Worm (Caenorhabditis elegans) whole organism, L1 larva: ENCODE measurements around the gene R13A5.7.

Source experiments
- C16A3.4 ChIP-seq: fragments of 150-350 bp; optimal IDR thresholded peaks from 2 replicates; lab custom pipeline; 2014; ENCODE audit warnings: missing biosample characterization, missing genetic modification characterization
- Y116A8C.19 ChIP-seq: sonication (generic microtip); optimal IDR thresholded peaks from 2 replicates; lab custom pipeline; 2016; ENCODE audit warnings: missing compliant biosample characterization, missing genetic modification characterization, borderline replicate concordance
- aly-2 ChIP-seq: fragments of 150-350 bp; optimal IDR thresholded peaks from 2 replicates; lab custom pipeline; 2014; ENCODE audit warnings: missing biosample characterization, missing genetic modification characterization
- blmp-1 ChIP-seq: fragments of 150-350 bp; optimal IDR thresholded peaks from 2 replicates; lab custom pipeline; 2014; ENCODE audit warnings: missing biosample characterization, missing genetic modification characterization
- ceh-90 ChIP-seq: sonication (generic microtip); optimal IDR thresholded peaks from 2 replicates; lab custom pipeline; 2016; ENCODE audit warnings: missing genetic modification characterization, missing compliant biosample characterization
- dsc-1 ChIP-seq: sonication (generic microtip); optimal IDR thresholded peaks from 2 replicates; lab custom pipeline; 2016; ENCODE audit warnings: mild to moderate bottlenecking, missing genetic modification characterization, missing compliant biosample characterization
- efl-1 ChIP-seq, 4 experiments: fragments of 150-350 bp; optimal IDR thresholded peaks in 3 of 4; peaks in 1 of 4; 1 replicate in 1 of 4; 2 replicates in 3 of 4; lab custom pipeline; 2014; ENCODE audit warnings: missing biosample characterization in 2 of 4, missing genetic modification characterization in 2 of 4, missing genetic modification reagents in 2 of 4
- elt-3 ChIP-seq, 6 experiments: fragments of 150-350 bp in 1 of 6; sonication (generic microtip); optimal IDR thresholded peaks; 2 replicates each; lab custom pipeline; 2017 to 2018; ENCODE audit warnings: missing biosample characterization in 6 of 6, missing genetic modification characterization in 6 of 6, inconsistent platforms in 1 of 6
- fkh-10 ChIP-seq: sonication (generic microtip); optimal IDR thresholded peaks from 2 replicates; lab custom pipeline; 2017; ENCODE audit warnings: missing biosample characterization, missing genetic modification reagents, missing genetic modification characterization
- fkh-8 ChIP-seq: sonication (generic microtip); optimal IDR thresholded peaks from 2 replicates; lab custom pipeline; 2016; ENCODE audit warnings: mild to moderate bottlenecking, missing genetic modification characterization, missing compliant biosample characterization
- fos-1 ChIP-seq: fragments of 150-350 bp; optimal IDR thresholded peaks from 2 replicates; lab custom pipeline; 2014; ENCODE audit warnings: missing biosample characterization, missing genetic modification characterization
- grh-1 ChIP-seq: fragments of 200-800 bp; sonication (Bioruptor generic); IDR thresholded peaks from 2 replicates; pipeline ENCODE4 v1.3.6; 2022; ENCODE audit warnings: missing genetic modification reagents, missing genetic modification characterization, missing compliant biosample characterization
- hlh-4 ChIP-seq: sonication (generic microtip); optimal IDR thresholded peaks from 2 replicates; lab custom pipeline; 2016; ENCODE audit warnings: mild to moderate bottlenecking, missing genetic modification characterization, missing compliant biosample characterization
- hpl-2 ChIP-seq: fragments of 150-350 bp; optimal IDR thresholded peaks from 2 replicates; lab custom pipeline; 2014; ENCODE audit warnings: missing biosample characterization, missing genetic modification reagents, missing genetic modification characterization
- isw-1 ChIP-seq: fragments of 200-800 bp; sonication (Bioruptor generic); IDR thresholded peaks from 2 replicates; pipeline ENCODE4 v1.3.6; 2022; ENCODE audit warnings: missing genetic modification characterization, missing compliant biosample characterization
- lin-13 ChIP-seq: fragments of 150-350 bp; optimal IDR thresholded peaks from 2 replicates; lab custom pipeline; 2014; ENCODE audit warnings: missing biosample characterization, missing genetic modification reagents, missing genetic modification characterization
- lin-14 ChIP-seq: fragments of 200-800 bp; sonication (Bioruptor generic); optimal IDR thresholded peaks from 2 replicates; lab custom pipeline; 2018; ENCODE audit warnings: mild to moderate bottlenecking, missing genetic modification characterization, moderate library complexity, missing compliant biosample characterization
- lin-15B ChIP-seq: fragments of 150-350 bp; sonication (generic microtip); optimal IDR thresholded peaks from 3 replicates; lab custom pipeline; 2014; ENCODE audit warnings: missing biosample characterization, missing genetic modification characterization
- lin-39 ChIP-seq: fragments of 150-350 bp; optimal IDR thresholded peaks from 2 replicates; lab custom pipeline; 2014; ENCODE audit warnings: missing biosample characterization, missing genetic modification reagents, missing genetic modification characterization
- lir-3 ChIP-seq: sonication (generic microtip); optimal IDR thresholded peaks from 2 replicates; lab custom pipeline; 2016; ENCODE audit warnings: mild to moderate bottlenecking, missing genetic modification characterization, moderate library complexity, missing compliant biosample characterization; ENCODE audit not compliant: poor library complexity
- lsy-2 ChIP-seq, 2 experiments: fragments of 150-350 bp; optimal IDR thresholded peaks; 2 replicates each; lab custom pipeline; 2014; ENCODE audit warnings: missing biosample characterization in 2 of 2, missing genetic modification characterization in 2 of 2
- mab-9 ChIP-seq: fragments of 200-800 bp; sonication (Bioruptor generic); IDR thresholded peaks from 2 replicates; pipeline ENCODE4 v1.3.6; 2022; ENCODE audit warnings: missing genetic modification reagents, missing genetic modification characterization, missing compliant biosample characterization
- mef-2 ChIP-seq: fragments of 150-350 bp; optimal IDR thresholded peaks from 2 replicates; lab custom pipeline; 2014; ENCODE audit warnings: missing biosample characterization, missing genetic modification characterization
- mep-1 ChIP-seq: fragments of 150-350 bp; optimal IDR thresholded peaks from 2 replicates; lab custom pipeline; 2014; ENCODE audit warnings: missing biosample characterization, missing genetic modification characterization
- nhr-11 ChIP-seq: fragments of 150-350 bp; optimal IDR thresholded peaks from 2 replicates; lab custom pipeline; 2014; ENCODE audit warnings: missing biosample characterization, missing genetic modification characterization
- nhr-12 ChIP-seq: sonication (generic microtip); optimal IDR thresholded peaks from 2 replicates; lab custom pipeline; 2017; ENCODE audit warnings: missing biosample characterization, missing genetic modification characterization
- nhr-20 ChIP-seq: sonication (generic microtip); optimal IDR thresholded peaks from 2 replicates; lab custom pipeline; 2016; ENCODE audit warnings: mild to moderate bottlenecking, missing genetic modification characterization, missing compliant biosample characterization
- nhr-28 ChIP-seq: fragments of 150-350 bp; optimal IDR thresholded peaks from 2 replicates; lab custom pipeline; 2014; ENCODE audit warnings: missing biosample characterization, missing genetic modification characterization
- nhr-47 ChIP-seq: sonication (generic microtip); optimal IDR thresholded peaks from 2 replicates; lab custom pipeline; 2016; ENCODE audit warnings: mild to moderate bottlenecking, missing genetic modification characterization, moderate library complexity, missing compliant biosample characterization
- nhr-71 ChIP-seq: sonication (generic microtip); optimal IDR thresholded peaks from 2 replicates; lab custom pipeline; 2016; ENCODE audit warnings: mild to moderate bottlenecking, missing genetic modification characterization, moderate library complexity, missing compliant biosample characterization
- nhr-85 ChIP-seq: sonication (generic microtip); peaks from one replicate; lab custom pipeline; 2016; ENCODE audit warnings: missing genetic modification characterization, inconsistent platforms, missing compliant biosample characterization
- pag-3 ChIP-seq: sonication (generic microtip); optimal IDR thresholded peaks from 2 replicates; lab custom pipeline; 2017; ENCODE audit warnings: missing genetic modification characterization, mild to moderate bottlenecking, missing compliant biosample characterization, antibody characterized with exemption, borderline replicate concordance; ENCODE audit not compliant: insufficient read depth
- pax-3 ChIP-seq: fragments of 200-800 bp; sonication (Bioruptor generic); optimal IDR thresholded peaks from 2 replicates; lab custom pipeline; 2018; ENCODE audit warnings: mild to moderate bottlenecking, missing genetic modification characterization, moderate library complexity, missing compliant biosample characterization
- rnt-1 ChIP-seq: sonication (generic microtip); optimal IDR thresholded peaks from 2 replicates; lab custom pipeline; 2016; ENCODE audit warnings: mild to moderate bottlenecking, missing genetic modification characterization, moderate library complexity, missing compliant biosample characterization
- skn-1 ChIP-seq: fragments of 150-350 bp; optimal IDR thresholded peaks from 2 replicates; lab custom pipeline; 2014; ENCODE audit warnings: missing biosample characterization, missing genetic modification characterization
- snpc-4 ChIP-seq: fragments of 150-350 bp; optimal IDR thresholded peaks from 2 replicates; lab custom pipeline; 2014; ENCODE audit warnings: missing biosample characterization, missing genetic modification characterization
- snu-23 ChIP-seq: sonication (generic microtip); optimal IDR thresholded peaks from 2 replicates; lab custom pipeline; 2016; ENCODE audit warnings: missing genetic modification characterization, missing compliant biosample characterization
- sup-37 ChIP-seq: fragments of 200-800 bp; sonication (Bioruptor generic); optimal IDR thresholded peaks from 2 replicates; lab custom pipeline; 2018; ENCODE audit warnings: mild to moderate bottlenecking, missing genetic modification characterization, missing compliant biosample characterization
- tlp-1 ChIP-seq: fragments of 150-350 bp; optimal IDR thresholded peaks from 2 replicates; lab custom pipeline; 2014; ENCODE audit warnings: missing biosample characterization, missing genetic modification characterization
- unc-130 ChIP-seq: fragments of 150-350 bp; optimal IDR thresholded peaks from 2 replicates; lab custom pipeline; 2017; ENCODE audit warnings: missing biosample characterization, missing genetic modification characterization, inconsistent platforms
- unc-30 ChIP-seq: sonication (generic microtip); optimal IDR thresholded peaks from 2 replicates; lab custom pipeline; 2017; ENCODE audit warnings: missing biosample characterization, missing genetic modification characterization
- unc-86 ChIP-seq: sonication (generic microtip); optimal IDR thresholded peaks from 2 replicates; lab custom pipeline; 2016; ENCODE audit warnings: missing genetic modification characterization, missing compliant biosample characterization
- vab-15 ChIP-seq: sonication (generic microtip); optimal IDR thresholded peaks from 2 replicates; lab custom pipeline; 2017; ENCODE audit warnings: missing genotype, mild to moderate bottlenecking, missing genetic modification characterization, missing compliant biosample characterization
- zip-4 ChIP-seq: fragments of 200-800 bp; sonication (Bioruptor generic); optimal IDR thresholded peaks from 2 replicates; lab custom pipeline; 2018; ENCODE audit warnings: mild to moderate bottlenecking, missing genetic modification characterization, moderate library complexity, missing compliant biosample characterization

The R13A5.7 gene

ce11 chrIII:7545189-7545588 lies 24.7 kb downstream of the R13A5.7 start (continued):
- TF ChIP-seq fkh-10 (GFP tag; lab: Kevin White, UChicago) (no peak), C16A3.4 (tag; lab: Kevin White, UChicago) (no peak), lin-39 (tag; lab: Kevin White, UChicago) (no peak), sup-37 (no peak), ceh-90 (tag; lab: Kevin White, UChicago) (no peak), nhr-28 (tag; lab: Kevin White, UChicago) (no peak), lin-14 (GFP tag; lab: Kevin White, UChicago) (peak; percentile 32), hpl-2 (GFP tag; lab: Kevin White, UChicago) (no peak), lir-3 (tag; lab: Kevin White, UChicago) (no peak), mef-2 (no peak), nhr-71 (tag; lab: Kevin White, UChicago) (peak; percentile 6), nhr-12 (tag; lab: Kevin White, UChicago) (no peak), pax-3 (no peak), Y116A8C.19 (no peak), nhr-11 (tag; lab: Kevin White, UChicago) (no peak), vab-15 (tag; lab: Kevin White, UChicago) (no peak), unc-30 (tag; lab: Kevin White, UChicago) (no peak)

- TF ChIP-seq lsy-2 (tag; optimal IDR thresholded peaks at IDR 0.05; lab: Kevin White, UChicago) (peak; percentile 42 to 45), lin-14 (GFP tag; lab: Kevin White, UChicago) (peak; percentile 64), blmp-1 (tag; lab: Kevin White, UChicago) (peak; percentile 88), lir-3 (tag; lab: Kevin White, UChicago) (no peak), lin-13 (no peak), snu-23 (peak; percentile 24), rnt-1 (tag; lab: Kevin White, UChicago) (peak; percentile 50), nhr-85 (peak; percentile 76), fkh-8 (tag; lab: Kevin White, UChicago) (no peak), pag-3 (tag; lab: Kevin White, UChicago) (peak; percentile 83), efl-1 (optimal IDR thresholded peaks at IDR 0.05; lab: Kevin White, UChicago) (peak in 1 of 2 experiments; percentile 23), efl-1 (GFP tag; optimal IDR thresholded peaks at IDR 0.05 in 1 of 2; lab: Kevin White, UChicago) (peak in 1 of 2 experiments; percentile 70), nhr-71 (tag; lab: Kevin White, UChicago) (peak; percentile 48), dsc-1 (tag; lab: Kevin White, UChicago) (peak; percentile 16), unc-130 (tag; lab: Kevin White, UChicago) (peak; percentile 25), vab-15 (tag; lab: Kevin White, UChicago) (no peak), sup-37 (no peak), mep-1 (tag; lab: Kevin White, UChicago) (peak; percentile 35), hlh-4 (tag; lab: Kevin White, UChicago) (no peak), nhr-20 (peak; percentile 14), C16A3.4 (tag; lab: Kevin White, UChicago) (peak; percentile 27)
- TF ChIP-seq, all 84 proteins: peak for 14
These were observed 25.7 kb downstream of the R13A5.7 start for ce11 chrIII:7544211-7544610.

ce11 chrIII:7542037-7542436 lies 27.9 kb downstream of the R13A5.7 start:
- TF ChIP-seq hlh-4 (tag; lab: Kevin White, UChicago) (no peak), fkh-8 (tag; lab: Kevin White, UChicago) (no peak), grh-1 (GFP tag; lab: Robert Waterston, UW) (no peak), nhr-85 (no peak), nhr-47 (no peak), nhr-12 (tag; lab: Kevin White, UChicago) (no peak), C16A3.4 (tag; lab: Kevin White, UChicago) (no peak), skn-1 (tag; lab: Kevin White, UChicago) (no peak)

- TF ChIP-seq lin-15B (tag; lab: Kevin White, UChicago) (no peak), unc-130 (tag; lab: Kevin White, UChicago) (no peak), vab-15 (tag; lab: Kevin White, UChicago) (no peak), rnt-1 (tag; lab: Kevin White, UChicago) (peak; percentile 38), Y116A8C.19 (no peak), snpc-4 (no peak), isw-1 (GFP tag; lab: Robert Waterston, UW) (no peak), zip-4 (GFP tag; lab: Kevin White, UChicago) (no peak), aly-2 (tag; lab: Kevin White, UChicago) (no peak), mab-9 (GFP tag; lab: Robert Waterston, UW) (peak; percentile 43; the same call in 1 of the 2 replicates), pax-3 (no peak), hlh-4 (tag; lab: Kevin White, UChicago) (no peak), nhr-20 (no peak), tlp-1 (tag; lab: Kevin White, UChicago) (no peak), nhr-85 (no peak), unc-86 (tag; lab: Kevin White, UChicago) (no peak), elt-3 (tag; optimal IDR thresholded peaks at IDR 0.05; lab: Kevin White, UChicago) (no peak), fos-1 (tag; lab: Kevin White, UChicago) (no peak), lin-39 (tag; lab: Kevin White, UChicago) (no peak), mep-1 (tag; lab: Kevin White, UChicago) (no peak), nhr-47 (no peak), lsy-2 (tag; optimal IDR thresholded peaks at IDR 0.05; lab: Kevin White, UChicago) (peak in 1 of 2 experiments; percentile 47), grh-1 (GFP tag; lab: Robert Waterston, UW) (no peak)
These were observed 33.4 kb downstream of the R13A5.7 start, which contains the start of gene lin-39 for ce11 chrIII:7536559-7536958. Gene lin-39, minus strand, starts transcription at chrIII:7536632.
